Fruit fly (Drosophila melanogaster) whole organism, embryonic: ENCODE results near the gene CG16727.

Source experiments
- Aef1 ChIP-seq: fragments of 200-800 bp; sonication (Bioruptor generic); IDR thresholded peaks from 3 replicates; pipeline ENCODE4 v1.3.6; 2022; ENCODE audit warnings: missing biosample characterization, missing genetic modification characterization
- BEAF-32 ChIP-seq: fragments of 200-800 bp; sonication (Bioruptor generic); optimal IDR thresholded peaks from 3 replicates; lab custom pipeline; 2017; ENCODE audit warnings: missing biosample characterization, missing genetic modification characterization, mild to moderate bottlenecking, moderate library complexity, missing genetic modification reagents
- Bgb ChIP-seq: fragments of 200-800 bp; sonication (Bioruptor generic); IDR thresholded peaks from 2 replicates; pipeline ENCODE4 v1.3.6; 2022; ENCODE audit warnings: missing biosample characterization, missing genetic modification characterization; ENCODE audit not compliant: partially characterized antibody
- CG10543 ChIP-seq: fragments of 200-800 bp; sonication (Bioruptor generic); optimal IDR thresholded peaks from 3 replicates; lab custom pipeline; 2017; ENCODE audit warnings: missing biosample characterization, mild to moderate bottlenecking, missing genetic modification characterization, moderate library complexity
- CG11093 ChIP-seq: fragments of 200-800 bp; sonication (Bioruptor generic); IDR thresholded peaks from 3 replicates; pipeline ENCODE4 v1.3.6; 2022; ENCODE audit warnings: missing biosample characterization, missing genetic modification characterization
- CG11398 ChIP-seq: fragments of 200-800 bp; sonication (Bioruptor generic); optimal IDR thresholded peaks from 2 replicates; lab custom pipeline; 2016; ENCODE audit warnings: missing biosample characterization, missing genetic modification characterization
- CG12744 ChIP-seq: fragments of 200-800 bp; sonication (Bioruptor generic); optimal IDR thresholded peaks from 2 replicates; lab custom pipeline; 2016; ENCODE audit warnings: missing biosample characterization, missing genetic modification characterization
- CG13424 ChIP-seq: fragments of 200-800 bp; sonication (Bioruptor generic); optimal IDR thresholded peaks from 2 replicates; lab custom pipeline; 2019; ENCODE audit warnings: missing biosample characterization, mild to moderate bottlenecking, missing genetic modification characterization, moderate library complexity
- CG1647 ChIP-seq: fragments of 200-800 bp; sonication (Bioruptor generic); optimal IDR thresholded peaks from 3 replicates; lab custom pipeline; 2016; ENCODE audit warnings: missing biosample characterization, missing genetic modification characterization
- CG17186 ChIP-seq: fragments of 200-800 bp; sonication (Bioruptor generic); optimal IDR thresholded peaks from 3 replicates; lab custom pipeline; 2017; ENCODE audit warnings: missing biosample characterization, missing genetic modification reagents, missing genetic modification characterization
- CG2120 ChIP-seq: fragments of 200-800 bp; sonication (Bioruptor generic); optimal IDR thresholded peaks from 3 replicates; lab custom pipeline; 2016; ENCODE audit warnings: missing biosample characterization, missing genetic modification characterization
- CG4424 ChIP-seq: fragments of 200-800 bp; sonication (Bioruptor generic); optimal IDR thresholded peaks from 3 replicates; lab custom pipeline; 2016; ENCODE audit warnings: missing biosample characterization, missing genetic modification characterization
- CG4617 ChIP-seq: fragments of 200-800 bp; sonication (Bioruptor generic); optimal IDR thresholded peaks from 3 replicates; lab custom pipeline; 2016; ENCODE audit warnings: missing biosample characterization, missing genetic modification characterization, borderline replicate concordance
- CG5180 ChIP-seq: fragments of 200-800 bp; sonication (Bioruptor generic); optimal IDR thresholded peaks from 3 replicates; lab custom pipeline; 2017; ENCODE audit warnings: missing biosample characterization, missing genetic modification characterization, mild to moderate bottlenecking, moderate library complexity, missing genetic modification reagents
- CG6175 ChIP-seq: fragments of 200-800 bp; sonication (Bioruptor generic); IDR thresholded peaks from 3 replicates; pipeline ENCODE4 v1.3.6; 2022; ENCODE audit warnings: missing biosample characterization, missing genetic modification characterization
- CG6654 ChIP-seq: fragments of 200-800 bp; sonication (Bioruptor generic); optimal IDR thresholded peaks from 2 replicates; lab custom pipeline; 2017; ENCODE audit warnings: missing biosample characterization, mild to moderate bottlenecking, missing genetic modification characterization
- CG6791 ChIP-seq: fragments of 200-800 bp; sonication (Bioruptor generic); IDR thresholded peaks from 3 replicates; pipeline ENCODE4 v1.3.6; 2022; ENCODE audit warnings: missing biosample characterization, missing genetic modification characterization; ENCODE audit not compliant: partially characterized antibody
- CG7786 ChIP-seq: fragments of 200-800 bp; sonication (Bioruptor generic); optimal IDR thresholded peaks from 2 replicates; lab custom pipeline; 2016; ENCODE audit warnings: missing biosample characterization, missing genetic modification characterization
- CG7963 ChIP-seq: fragments of 200-800 bp; sonication (Bioruptor generic); IDR thresholded peaks from 3 replicates; pipeline ENCODE4 v1.3.6; 2022; ENCODE audit warnings: missing biosample characterization, missing genetic modification characterization; ENCODE audit not compliant: partially characterized antibody
- CG9609 ChIP-seq: fragments of 200-800 bp; sonication (Bioruptor generic); optimal IDR thresholded peaks from 3 replicates; lab custom pipeline; 2016; ENCODE audit warnings: missing biosample characterization, missing genetic modification characterization
- Doc2 ChIP-seq: fragments of 200-800 bp; sonication (Bioruptor generic); IDR thresholded peaks from 2 replicates; pipeline ENCODE4 v1.3.6; 2022; ENCODE audit warnings: missing biosample characterization, missing genetic modification characterization
- Drgx ChIP-seq: fragments of 200-800 bp; sonication (Bioruptor generic); IDR thresholded peaks from 2 replicates; pipeline ENCODE4 v1.3.6; 2022; ENCODE audit warnings: missing biosample characterization, missing genetic modification characterization
- ERR ChIP-seq: fragments of 200-800 bp; sonication (Bioruptor generic); optimal IDR thresholded peaks from 2 replicates; lab custom pipeline; 2016; ENCODE audit warnings: missing biosample characterization, missing genetic modification characterization
- Fer1 ChIP-seq: fragments of 200-800 bp; sonication (Bioruptor generic); optimal IDR thresholded peaks from 2 replicates; lab custom pipeline; 2017; ENCODE audit warnings: missing biosample characterization, mild to moderate bottlenecking, missing genetic modification characterization
- Hey ChIP-seq: fragments of 200-800 bp; sonication (Bioruptor generic); optimal IDR thresholded peaks from 3 replicates; lab custom pipeline; 2018; ENCODE audit warnings: missing biosample characterization, mild to moderate bottlenecking, missing genetic modification characterization
- HmgZ ChIP-seq: fragments of 200-800 bp; sonication (Bioruptor generic); optimal IDR thresholded peaks from 2 replicates; lab custom pipeline; 2018; ENCODE audit warnings: missing biosample characterization, mild to moderate bottlenecking, missing genetic modification characterization
- Mes4 ChIP-seq: fragments of 200-800 bp; sonication (Bioruptor generic); optimal IDR thresholded peaks from 2 replicates; lab custom pipeline; 2016; ENCODE audit warnings: missing biosample characterization, missing genetic modification characterization
- NfI ChIP-seq: fragments of 200-800 bp; sonication (Bioruptor generic); optimal IDR thresholded peaks from 3 replicates; lab custom pipeline; 2018; ENCODE audit warnings: missing biosample characterization, mild to moderate bottlenecking, missing genetic modification characterization, moderate library complexity
- Oaz ChIP-seq: fragments of 200-800 bp; sonication (Bioruptor generic); IDR thresholded peaks from 2 replicates; pipeline ENCODE4 v1.3.6; 2022; ENCODE audit warnings: missing biosample characterization, missing genetic modification characterization
- Tbp ChIP-seq: fragments of >200 bp; optimal IDR thresholded peaks from 2 replicates; lab custom pipeline; 2018; ENCODE audit warnings: missing biosample characterization, missing genetic modification characterization
- Vsx1 ChIP-seq: fragments of 200-800 bp; sonication (Bioruptor generic); optimal IDR thresholded peaks from 2 replicates; lab custom pipeline; 2017; ENCODE audit warnings: missing biosample characterization, mild to moderate bottlenecking, missing genetic modification characterization, missing genetic modification reagents
- aop ChIP-seq: fragments of 200-800 bp; sonication (Bioruptor generic); IDR thresholded peaks from 2 replicates; pipeline ENCODE4 v1.3.6; 2022; ENCODE audit warnings: missing biosample characterization, missing genetic modification characterization
- bbx ChIP-seq: fragments of 200-800 bp; sonication (Bioruptor generic); IDR thresholded peaks from 2 replicates; pipeline ENCODE4 v1.3.6; 2022; ENCODE audit warnings: missing biosample characterization, missing genetic modification characterization; ENCODE audit not compliant: partially characterized antibody
- bsh ChIP-seq, 2 experiments: fragments of 200-800 bp; sonication (Bioruptor generic); optimal IDR thresholded peaks; 2 replicates each; lab custom pipeline; 2017 to 2018; ENCODE audit warnings: mild to moderate bottlenecking in 2 of 2, missing biosample characterization in 2 of 2, missing genetic modification characterization in 2 of 2, moderate library complexity in 1 of 2
- cas ChIP-seq: fragments of 200-800 bp; sonication (Bioruptor generic); IDR thresholded peaks from 2 replicates; pipeline ENCODE4 v1.3.6; 2022; ENCODE audit warnings: missing biosample characterization, missing genetic modification characterization
- dan ChIP-seq: fragments of 200-800 bp; sonication (Bioruptor generic); IDR thresholded peaks from 2 replicates; pipeline ENCODE4 v1.3.6; 2022; ENCODE audit warnings: missing biosample characterization, missing genetic modification characterization
- dm ChIP-seq: fragments of 200-800 bp; sonication (Bioruptor generic); optimal IDR thresholded peaks from 3 replicates; lab custom pipeline; 2016; ENCODE audit warnings: missing biosample characterization, missing genetic modification characterization
- dmrt99B ChIP-seq: fragments of 200-800 bp; sonication (Bioruptor generic); optimal IDR thresholded peaks from 2 replicates; lab custom pipeline; 2018; ENCODE audit warnings: missing biosample characterization, mild to moderate bottlenecking, missing genetic modification characterization, moderate library complexity
- eve ChIP-seq, 2 experiments: fragments of >200 bp; optimal IDR thresholded peaks; 2 replicates each; lab custom pipeline; 2017; ENCODE audit warnings: missing biosample characterization in 2 of 2, missing genetic modification characterization in 2 of 2
- eyg ChIP-seq: fragments of 200-800 bp; sonication (Bioruptor generic); optimal IDR thresholded peaks from 3 replicates; lab custom pipeline; 2016; ENCODE audit warnings: missing biosample characterization, missing genetic modification characterization
- ftz-f1 ChIP-seq: fragments of 200-800 bp; sonication (Bioruptor generic); optimal IDR thresholded peaks from 2 replicates; lab custom pipeline; 2016; ENCODE audit warnings: missing biosample characterization, missing genetic modification characterization
- gro ChIP-seq: fragments of 200-800 bp; sonication (Bioruptor generic); optimal IDR thresholded peaks from 2 replicates; lab custom pipeline; 2016; ENCODE audit warnings: missing biosample characterization, missing genetic modification characterization
- hkb ChIP-seq, 2 experiments: fragments of 200-800 bp in 1 of 2; fragments of >200 bp in 1 of 2; sonication (Bioruptor generic) in 1 of 2; IDR thresholded peaks in 1 of 2; optimal IDR thresholded peaks in 1 of 2; 2 replicates each; pipeline versions ENCODE4 v1.3.6 to Lab custom; 2017 to 2022; ENCODE audit warnings: missing biosample characterization in 1 of 2, missing genetic modification characterization in 1 of 2
- mld ChIP-seq: fragments of 200-800 bp; sonication (Bioruptor generic); IDR thresholded peaks from 3 replicates; pipeline ENCODE4 v1.3.6; 2022; ENCODE audit warnings: missing biosample characterization, missing genetic modification characterization; ENCODE audit not compliant: partially characterized antibody
- slp2 ChIP-seq: fragments of 200-800 bp; sonication (Bioruptor generic); optimal IDR thresholded peaks from 2 replicates; lab custom pipeline; 2016; ENCODE audit warnings: missing biosample characterization, missing genetic modification characterization
- stwl ChIP-seq: fragments of 200-800 bp; sonication (Bioruptor generic); optimal IDR thresholded peaks from 3 replicates; lab custom pipeline; 2018; ENCODE audit warnings: missing biosample characterization, mild to moderate bottlenecking, missing genetic modification characterization, moderate library complexity
- twi ChIP-seq: fragments of 200-800 bp; optimal IDR thresholded peaks from 2 replicates; lab custom pipeline; 2019; ENCODE audit warnings: missing biosample characterization, mild to moderate bottlenecking, missing genetic modification characterization, moderate library complexity
- tx ChIP-seq: fragments of 200-800 bp; sonication (Bioruptor generic); optimal IDR thresholded peaks from 2 replicates; lab custom pipeline; 2016; ENCODE audit warnings: missing biosample characterization, missing genetic modification characterization

The CG16727 gene

DNA sequence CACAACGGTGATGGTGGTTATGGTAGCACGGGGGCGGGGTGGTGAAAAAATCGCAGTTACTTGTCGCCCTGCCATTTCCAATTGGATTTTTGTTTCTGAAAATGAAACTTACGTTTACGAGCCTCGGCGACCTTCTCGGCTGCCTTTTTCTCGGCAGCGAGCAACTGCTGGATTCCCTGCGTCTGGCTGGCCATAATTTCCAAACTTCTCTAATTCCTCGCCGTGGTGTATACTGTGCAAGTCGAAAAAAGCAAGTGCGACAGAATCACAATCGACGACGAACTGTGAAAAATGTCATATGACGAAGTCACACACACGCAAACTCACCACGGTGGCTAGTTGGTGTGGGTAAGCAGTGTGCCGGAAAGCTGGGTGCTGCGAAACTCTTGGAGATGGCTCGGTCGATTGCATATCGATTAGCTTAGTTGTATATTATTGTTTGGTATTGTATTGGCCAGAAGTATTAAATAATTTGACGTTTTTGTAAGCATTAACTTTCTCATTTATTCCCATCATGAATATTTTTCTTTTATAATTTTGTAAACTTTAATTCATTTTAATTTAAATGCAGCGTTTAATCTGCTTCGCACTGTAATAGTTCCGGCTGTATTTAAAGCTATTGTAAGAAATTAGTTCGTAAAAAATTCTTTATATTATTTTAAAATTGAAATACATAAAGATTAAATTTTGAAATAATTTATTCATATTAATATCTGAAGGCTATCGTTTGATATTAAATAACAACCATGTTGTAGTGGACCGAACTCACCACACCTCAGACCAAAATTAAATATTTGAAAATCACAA lies 31.1 kb downstream of the CG16727 start, which contains the start of gene Vha13 (continued):
- no peak for TF ChIP-seq dan (GFP tag; lab: Robert Waterston, UW)
- no peak for TF ChIP-seq CG5180 (GFP tag; lab: Kevin White, UChicago)
- no peak for TF ChIP-seq Mes4 (GFP tag; lab: Kevin White, UChicago)
- TF ChIP-seq CG4424 (GFP tag; lab: Kevin White, UChicago) = peak; percentile 58
- TF ChIP-seq ftz-f1 (GFP tag; lab: Kevin White, UChicago) = peak; percentile 53
- TF ChIP-seq dmrt99B (tag; lab: Kevin White, UChicago) = peak; percentile 17
- TF ChIP-seq Bgb (GFP tag; lab: Robert Waterston, UW) = peak; percentile 79
- TF ChIP-seq Hey (tag; lab: Kevin White, UChicago) = no peak
- no peak for TF ChIP-seq CG11093 (GFP tag; lab: Robert Waterston, UW)
- peak; percentile 64; the same call in 1 of the 2 replicates for TF ChIP-seq aop (GFP tag; lab: Robert Waterston, UW)
- no peak for TF ChIP-seq ERR (GFP tag; lab: Kevin White, UChicago)
- peak; percentile 58 for TF ChIP-seq CG2120 (GFP tag; lab: Kevin White, UChicago)
- TF ChIP-seq cas (GFP tag; lab: Robert Waterston, UW) = peak; percentile 35; the same call in 1 of the 2 replicates
- peak; percentile 48; the same call in 1 of the 3 replicates for TF ChIP-seq mld (GFP tag; lab: Robert Waterston, UW)
- peak; percentile 38 for TF ChIP-seq dm (GFP tag; lab: Kevin White, UChicago)
- peak; percentile 80 for TF ChIP-seq Fer1 (GFP tag; lab: Kevin White, UChicago)
- TF ChIP-seq slp2 (GFP tag; lab: Kevin White, UChicago) = no peak
- TF ChIP-seq CG6654 (GFP tag; lab: Kevin White, UChicago) = no peak
- TF ChIP-seq Oaz = no peak
- TF ChIP-seq NfI = peak; percentile 10
- peak; percentile 64 for TF ChIP-seq CG9609 (GFP tag; lab: Kevin White, UChicago)
- peak; percentile 16 for TF ChIP-seq CG7786 (GFP tag; lab: Kevin White, UChicago)
- TF ChIP-seq Tbp (GFP tag; lab: Kevin White, UChicago) = no peak
- TF ChIP-seq CG6791 (GFP tag; lab: Robert Waterston, UW) = peak; percentile 82
- peak; percentile 27 for TF ChIP-seq CG10543 (GFP tag; lab: Kevin White, UChicago)
- TF ChIP-seq BEAF-32 (GFP tag; lab: Kevin White, UChicago) = peak; percentile 72
- no peak for TF ChIP-seq Vsx1 (GFP tag; lab: Kevin White, UChicago)
- peak; percentile 56; the same call in 1 of the 3 replicates for TF ChIP-seq CG7963
- no peak for TF ChIP-seq Doc2 (GFP tag; lab: Robert Waterston, UW)
- TF ChIP-seq CG12744 (GFP tag; lab: Kevin White, UChicago) = no peak
- no peak for TF ChIP-seq eyg
- peak; percentile 45 for TF ChIP-seq gro
- no peak for TF ChIP-seq tx (GFP tag; lab: Kevin White, UChicago)
- TF ChIP-seq CG17186 (GFP tag; lab: Kevin White, UChicago) = no peak
- TF ChIP-seq HmgZ (tag; lab: Kevin White, UChicago) = peak; percentile 53
- peak in 1 of 2 experiments; percentile 30 for TF ChIP-seq bsh (GFP tag; optimal IDR thresholded peaks at IDR 0.05; lab: Kevin White, UChicago)
- TF ChIP-seq eve (GFP tag; optimal IDR thresholded peaks at IDR 0.05; lab: Kevin White, UChicago) = no peak
- TF ChIP-seq Aef1 (GFP tag; lab: Robert Waterston, UW) = peak; percentile 68
- TF ChIP-seq bbx = peak; percentile 79
- peak; percentile 39 for TF ChIP-seq CG1647 (GFP tag; lab: Kevin White, UChicago)
- no peak for TF ChIP-seq hkb (optimal IDR thresholded peaks at IDR 0.05; lab: Kevin White, UChicago)
- no peak; the same call in 1 of the 2 replicates for TF ChIP-seq hkb (GFP tag; IDR thresholded peaks at IDR 0.05; lab: Robert Waterston, UW)
- no peak for TF ChIP-seq CG11398 (GFP tag; lab: Kevin White, UChicago)
- peak; percentile 66 for TF ChIP-seq stwl
- TF ChIP-seq CG4617 = peak; percentile 34
- TF ChIP-seq CG6175 (GFP tag; lab: Robert Waterston, UW) = no peak
- no peak for TF ChIP-seq twi (tag; lab: Kevin White, UChicago)
- no peak for TF ChIP-seq Drgx (GFP tag; lab: Robert Waterston, UW)
- no peak for TF ChIP-seq CG13424 (tag; lab: Kevin White, UChicago)
